Worm (Caenorhabditis elegans): ENCODE results near the gene C02F5.10.
A peak's percentile ranks its signal among the peaks of the same experiment; 100 is the strongest.

C02F5.10 gene

DNA sequence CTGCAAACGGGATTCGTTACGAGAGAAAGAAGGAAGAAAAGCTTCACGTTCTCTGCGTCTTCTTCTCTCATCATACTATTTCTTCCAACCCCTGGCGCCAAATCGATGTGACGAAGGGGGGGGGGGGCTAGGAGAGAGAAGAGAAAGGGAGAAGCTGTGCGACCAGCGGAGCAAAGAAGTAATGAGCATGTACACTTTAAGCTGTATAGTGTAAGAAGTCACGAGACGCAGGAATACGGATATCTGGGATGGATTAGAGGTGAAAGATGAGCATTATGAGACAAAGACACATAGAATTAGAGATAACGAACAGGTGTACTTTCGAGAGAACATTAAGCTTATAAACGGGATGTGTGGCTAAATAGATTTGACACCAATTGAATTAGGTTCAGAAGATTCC lies 47.5 kb downstream of the C02F5.10 start (continued):
- TF ChIP-seq mdl-1 (tag; optimal IDR thresholded peaks at IDR 0.05) (no peak), zag-1 (tag; optimal IDR thresholded peaks at IDR 0.05) (no peak), nhr-77 (tag; optimal IDR thresholded peaks at IDR 0.05) (no peak), nhr-20 (tag; optimal IDR thresholded peaks at IDR 0.05) (peak; percentile 26), F16B12.6 (tag; optimal IDR thresholded peaks at IDR 0.05) (peak; percentile 30), ceh-63 (GFP tag; optimal IDR thresholded peaks at IDR 0.05) (no peak), snu-23 (GFP tag; optimal IDR thresholded peaks at IDR 0.05) (no peak), vab-15 (tag; optimal IDR thresholded peaks at IDR 0.05) (no peak), ztf-4 (tag; optimal IDR thresholded peaks at IDR 0.05) (peak; percentile 25), lin-15B (tag; optimal IDR thresholded peaks at IDR 0.05) (no peak), nhr-237 (tag; optimal IDR thresholded peaks at IDR 0.05) (no peak), rnt-1 (tag; optimal IDR thresholded peaks at IDR 0.05) (peak; percentile 45), pax-3 (tag; optimal IDR thresholded peaks at IDR 0.05) (peak; percentile 42), nhr-76 (tag; optimal IDR thresholded peaks at IDR 0.05) (no peak), lir-3 (tag; optimal IDR thresholded peaks at IDR 0.05; ENCODE audit: poor library complexity) (peak; percentile 19), ces-1 (GFP tag; optimal IDR thresholded peaks at IDR 0.05) (no peak), ztf-11 (tag; optimal IDR thresholded peaks at IDR 0.05) (no peak), unc-130 (tag; optimal IDR thresholded peaks at IDR 0.05) (no peak), tlp-1 (tag; optimal IDR thresholded peaks at IDR 0.05) (no peak), egl-13 (tag; optimal IDR thresholded peaks at IDR 0.05) (peak; percentile 58), elt-3 (tag; optimal IDR thresholded peaks at IDR 0.05) (no peak), lsy-2 (tag; optimal IDR thresholded peaks at IDR 0.05) (peak; percentile 52 to 57), nhr-47 (tag; optimal IDR thresholded peaks at IDR 0.05) (no peak), lin-14 (GFP tag; optimal IDR thresholded peaks at IDR 0.05) (peak; percentile 94), pag-3 (tag; optimal IDR thresholded peaks at IDR 0.05; ENCODE audit: borderline replicate concordance, insufficient read depth) (no peak), swsn-7 (tag; optimal IDR thresholded peaks at IDR 0.05) (peak; percentile 56), egl-27 (tag; optimal IDR thresholded peaks at IDR 0.05) (no peak), mep-1 (tag; optimal IDR thresholded peaks at IDR 0.05) (peak; percentile 26), lin-35 (GFP tag; optimal IDR thresholded peaks at IDR 0.05) (peak in 1 of 2 experiments; percentile 51), snpc-4 (tag; optimal IDR thresholded peaks at IDR 0.05) (no peak), unc-98 (GFP tag; IDR thresholded peaks at IDR 0.05) (0 out of 2 replicates have a peak, but pooled peaks have one; percentile 10), fkh-10 (GFP tag; optimal IDR thresholded peaks at IDR 0.05) (peak; percentile 30), fkh-8 (tag; optimal IDR thresholded peaks at IDR 0.05) (peak; percentile 79), unc-62 (GFP tag; optimal IDR thresholded peaks at IDR 0.05) (no peak), xbp-1 (tag; optimal IDR thresholded peaks at IDR 0.05) (peak; percentile 3), ceh-82 (tag; optimal IDR thresholded peaks at IDR 0.05) (peak in 2 of 3 experiments; percentile 17 to 55), C16A3.4 (tag; optimal IDR thresholded peaks at IDR 0.05) (no peak), fos-1 (tag; optimal IDR thresholded peaks at IDR 0.05) (no peak), sptf-1 (tag; optimal IDR thresholded peaks at IDR 0.05) (no peak), sup-37 (GFP tag; optimal IDR thresholded peaks at IDR 0.05) (no peak), efl-1 (optimal IDR thresholded peaks at IDR 0.05) (peak; percentile 46 to 48), efl-1 (GFP tag; optimal IDR thresholded peaks at IDR 0.05 in 1 of 2) (peak; percentile 38 to 86), ceh-8 (GFP tag; optimal IDR thresholded peaks at IDR 0.05) (no peak), isw-1 (GFP tag; IDR thresholded peaks at IDR 0.05) (peak; percentile 31), mef-2 (tag; optimal IDR thresholded peaks at IDR 0.05) (no peak), ama-1 (optimal IDR thresholded peaks at IDR 0.05) (no peak), nhr-12 (tag; optimal IDR thresholded peaks at IDR 0.05) (no peak), jun-1 (tag; optimal IDR thresholded peaks at IDR 0.05) (no peak), ets-5 (GFP tag; IDR thresholded peaks at IDR 0.05) (no peak), hlh-4 (tag; optimal IDR thresholded peaks at IDR 0.05) (no peak), ceh-90 (tag; optimal IDR thresholded peaks at IDR 0.05) (no peak), tbx-2 (tag; optimal IDR thresholded peaks at IDR 0.05) (peak; percentile 55), nhr-84 (tag; optimal IDR thresholded peaks at IDR 0.05) (no peak), mab-9 (GFP tag; IDR thresholded peaks at IDR 0.05) (no peak)

Measured in whole organism, L1 larva.